Worm (Caenorhabditis elegans): ENCODE results near the gene mab-9.
A peak's percentile ranks its signal among the peaks of the same experiment; 100 is the strongest.

Gene mab-9

ce11 chrII:515765-516164, at the start of gene mab-9:
Gene mab-9 (plus strand): TSS chrII:516024.
- no peak for TF ChIP-seq flt-1 (GFP tag; IDR thresholded peaks at IDR 0.05)
- no peak for TF ChIP-seq hnd-1 (tag; optimal IDR thresholded peaks at IDR 0.05)
- no peak for TF ChIP-seq aly-1 (tag; optimal IDR thresholded peaks at IDR 0.05)
- no peak for TF ChIP-seq F13C5.2 (tag; optimal IDR thresholded peaks at IDR 0.05)
- no peak for TF ChIP-seq tbx-37 (GFP tag; conservative IDR thresholded peaks at IDR 0.05)
- no peak for TF ChIP-seq hmg-4 (GFP tag; optimal IDR thresholded peaks at IDR 0.05)
- TF ChIP-seq B0310.2 (tag; optimal IDR thresholded peaks at IDR 0.05) = no peak
- TF ChIP-seq sea-1 (GFP tag; conservative IDR thresholded peaks at IDR 0.05) = no peak
- no peak for TF ChIP-seq tra-4 (tag; optimal IDR thresholded peaks at IDR 0.05)
- no peak for TF ChIP-seq scrt-1 (GFP tag; IDR thresholded peaks at IDR 0.05)

ce11 chrII:467265-467664, 48.6 kb upstream of the mab-9 start, which contains the start of gene nfyb-1:
Gene nfyb-1 (minus strand): TSS chrII:467365.
- TF ChIP-seq tbx-37 (GFP tag; conservative IDR thresholded peaks at IDR 0.05) (no peak), ceh-13 (GFP tag; optimal IDR thresholded peaks at IDR 0.05) (no peak), ets-7 (tag; optimal IDR thresholded peaks at IDR 0.05) (no peak), scrt-1 (GFP tag; IDR thresholded peaks at IDR 0.05) (no peak), hmg-4 (GFP tag; optimal IDR thresholded peaks at IDR 0.05) (no peak), pes-1 (GFP tag; IDR thresholded peaks at IDR 0.05) (no peak), hnd-1 (tag; optimal IDR thresholded peaks at IDR 0.05) (no peak), F13C5.2 (tag; optimal IDR thresholded peaks at IDR 0.05) (no peak), ceh-36 (tag; optimal IDR thresholded peaks at IDR 0.05) (no peak), B0310.2 (tag; optimal IDR thresholded peaks at IDR 0.05) (no peak), ama-1 (optimal IDR thresholded peaks at IDR 0.05) (no peak), hmbx-1 (tag; optimal IDR thresholded peaks at IDR 0.05) (no peak), tra-4 (tag; optimal IDR thresholded peaks at IDR 0.05) (no peak)

ce11 chrII:470375-470774, 45.4 kb upstream of the mab-9 start, which contains the start of gene tomm-22:
Gene tomm-22 (minus strand): TSS chrII:470475.
- TF ChIP-seq ceh-13 (GFP tag; optimal IDR thresholded peaks at IDR 0.05) (no peak), B0310.2 (tag; optimal IDR thresholded peaks at IDR 0.05) (no peak), aly-1 (tag; optimal IDR thresholded peaks at IDR 0.05) (no peak), hnd-1 (tag; optimal IDR thresholded peaks at IDR 0.05) (no peak), tra-4 (tag; optimal IDR thresholded peaks at IDR 0.05) (no peak), pes-1 (GFP tag; IDR thresholded peaks at IDR 0.05) (no peak), flt-1 (GFP tag; IDR thresholded peaks at IDR 0.05) (no peak), ceh-36 (tag; optimal IDR thresholded peaks at IDR 0.05) (no peak), tbx-11 (GFP tag; IDR thresholded peaks at IDR 0.05) (no peak), hmg-4 (GFP tag; optimal IDR thresholded peaks at IDR 0.05) (no peak), ama-1 (optimal IDR thresholded peaks at IDR 0.05) (no peak)

ce11 chrII:473203-473602, 42.6 kb upstream of the mab-9 start, which contains the start of gene W07E6.5:
Gene W07E6.5 (plus strand): TSS chrII:473503.
- TF ChIP-seq tbx-11 (GFP tag; IDR thresholded peaks at IDR 0.05) (no peak), B0310.2 (tag; optimal IDR thresholded peaks at IDR 0.05) (no peak), ama-1 (optimal IDR thresholded peaks at IDR 0.05) (no peak), ceh-36 (tag; optimal IDR thresholded peaks at IDR 0.05) (no peak), flt-1 (GFP tag; IDR thresholded peaks at IDR 0.05) (no peak), aly-1 (tag; optimal IDR thresholded peaks at IDR 0.05) (no peak), sea-1 (GFP tag; conservative IDR thresholded peaks at IDR 0.05) (no peak), F13C5.2 (tag; optimal IDR thresholded peaks at IDR 0.05) (no peak), hmbx-1 (tag; optimal IDR thresholded peaks at IDR 0.05) (no peak), tra-4 (tag; optimal IDR thresholded peaks at IDR 0.05) (no peak), tbx-37 (GFP tag; conservative IDR thresholded peaks at IDR 0.05) (no peak), ets-7 (tag; optimal IDR thresholded peaks at IDR 0.05) (no peak), scrt-1 (GFP tag; IDR thresholded peaks at IDR 0.05) (no peak)

- TF ChIP-seq pes-1 (GFP tag; IDR thresholded peaks at IDR 0.05) (no peak), scrt-1 (GFP tag; IDR thresholded peaks at IDR 0.05) (no peak), B0310.2 (tag; optimal IDR thresholded peaks at IDR 0.05) (no peak), F13C5.2 (tag; optimal IDR thresholded peaks at IDR 0.05) (no peak), tbx-37 (GFP tag; conservative IDR thresholded peaks at IDR 0.05) (no peak), ets-7 (tag; optimal IDR thresholded peaks at IDR 0.05) (no peak), tbx-11 (GFP tag; IDR thresholded peaks at IDR 0.05) (no peak)
Measured at ce11 chrII:475312-475711, 40.5 kb upstream of the mab-9 start.

ce11 chrII:475890-476420, 39.9 kb upstream of the mab-9 start, which contains the start of gene nsun-1:
Gene nsun-1 (minus strand): TSS chrII:475940.
- TF ChIP-seq hmg-4 (GFP tag; optimal IDR thresholded peaks at IDR 0.05) (peak; percentile 55), aly-1 (tag; optimal IDR thresholded peaks at IDR 0.05) (no peak), B0310.2 (tag; optimal IDR thresholded peaks at IDR 0.05) (no peak), flt-1 (GFP tag; IDR thresholded peaks at IDR 0.05) (0 out of 2 replicates have a peak, but pooled peaks have one; percentile 5), tbx-37 (GFP tag; conservative IDR thresholded peaks at IDR 0.05) (peak; percentile 44; the same call in 1 of the 2 replicates), ets-7 (tag; optimal IDR thresholded peaks at IDR 0.05) (peak; percentile 38), sea-1 (GFP tag; conservative IDR thresholded peaks at IDR 0.05) (peak; percentile 71), pes-1 (GFP tag; IDR thresholded peaks at IDR 0.05) (0 out of 2 replicates have a peak, but pooled peaks have one; percentile 40), F13C5.2 (tag; optimal IDR thresholded peaks at IDR 0.05) (peak; percentile 27)

ce11 chrII:484328-484916, 31.4 kb upstream of the mab-9 start, which contains the start of the genes gldi-1 and prp-21:
Gene gldi-1 (minus strand): TSS chrII:484378.
Gene prp-21 (plus strand): TSS chrII:484866.
- no peak for TF ChIP-seq tbx-11 (GFP tag; IDR thresholded peaks at IDR 0.05)
- no peak for TF ChIP-seq tbx-37 (GFP tag; conservative IDR thresholded peaks at IDR 0.05)
- no peak for TF ChIP-seq tra-4 (tag; optimal IDR thresholded peaks at IDR 0.05)
- no peak for TF ChIP-seq sea-1 (GFP tag; conservative IDR thresholded peaks at IDR 0.05)
- no peak for TF ChIP-seq hmg-4 (GFP tag; optimal IDR thresholded peaks at IDR 0.05)
- no peak for TF ChIP-seq ama-1 (optimal IDR thresholded peaks at IDR 0.05)
- no peak for TF ChIP-seq pes-1 (GFP tag; IDR thresholded peaks at IDR 0.05)
- no peak for TF ChIP-seq hnd-1 (tag; optimal IDR thresholded peaks at IDR 0.05)
- TF ChIP-seq flt-1 (GFP tag; IDR thresholded peaks at IDR 0.05) = no peak
- TF ChIP-seq ets-7 (tag; optimal IDR thresholded peaks at IDR 0.05) = no peak
- TF ChIP-seq ceh-13 (GFP tag; optimal IDR thresholded peaks at IDR 0.05) = no peak
- no peak for TF ChIP-seq ceh-36 (tag; optimal IDR thresholded peaks at IDR 0.05)
- no peak for TF ChIP-seq aly-1 (tag; optimal IDR thresholded peaks at IDR 0.05)
- TF ChIP-seq scrt-1 (GFP tag; IDR thresholded peaks at IDR 0.05) = no peak
- no peak for TF ChIP-seq B0310.2 (tag; optimal IDR thresholded peaks at IDR 0.05)
- TF ChIP-seq hmbx-1 (tag; optimal IDR thresholded peaks at IDR 0.05) = no peak
- no peak for TF ChIP-seq F13C5.2 (tag; optimal IDR thresholded peaks at IDR 0.05)
